Fruit fly (Drosophila melanogaster) whole organism, prepupa: ENCODE results near the gene Muc91C.

ENCODE experiments used
- CG10669 ChIP-seq: fragments of 200-800 bp; sonication (Bioruptor generic); optimal IDR thresholded peaks from 3 replicates; lab custom pipeline; 2018; ENCODE audit warnings: missing biosample characterization, mild to moderate bottlenecking, missing genetic modification characterization, moderate library complexity
- CG11294 ChIP-seq: fragments of 200-800 bp; sonication (Bioruptor generic); IDR thresholded peaks from 2 replicates; pipeline ENCODE4 v1.3.6; 2022; ENCODE audit warnings: missing biosample characterization, missing genetic modification characterization
- CG11762 ChIP-seq: fragments of 200-800 bp; sonication (Bioruptor generic); optimal IDR thresholded peaks from 3 replicates; lab custom pipeline; 2016; ENCODE audit warnings: missing biosample characterization, missing genetic modification characterization; ENCODE audit not compliant: insufficient read depth
- CG11902 ChIP-seq: fragments of 200-800 bp; sonication (Bioruptor generic); optimal IDR thresholded peaks from 3 replicates; lab custom pipeline; 2016; ENCODE audit warnings: missing biosample characterization, missing genetic modification characterization
- CG15336 ChIP-seq: fragments of 200-800 bp; sonication (Bioruptor generic); IDR thresholded peaks from 2 replicates; pipeline ENCODE4 v1.3.6; 2022; ENCODE audit warnings: missing biosample characterization, missing genetic modification characterization
- CG1621 ChIP-seq: fragments of 200-800 bp; sonication (Bioruptor generic); optimal IDR thresholded peaks from 3 replicates; lab custom pipeline; 2018; ENCODE audit warnings: missing biosample characterization, mild to moderate bottlenecking, missing genetic modification characterization
- CG16779 ChIP-seq: fragments of 200-800 bp; sonication (Bioruptor generic); optimal IDR thresholded peaks from 3 replicates; lab custom pipeline; 2017; ENCODE audit warnings: missing biosample characterization, mild to moderate bottlenecking, missing genetic modification characterization
- CG3032 ChIP-seq: fragments of 200-800 bp; optimal IDR thresholded peaks from 2 replicates; lab custom pipeline; 2019; ENCODE audit warnings: missing biosample characterization, mild to moderate bottlenecking, missing genetic modification characterization, moderate library complexity
- CG31627 ChIP-seq: fragments of 200-800 bp; sonication (Bioruptor generic); optimal IDR thresholded peaks from 3 replicates; lab custom pipeline; 2016; ENCODE audit warnings: missing biosample characterization, missing genetic modification characterization
- CG32006 ChIP-seq: fragments of 200-800 bp; sonication (Bioruptor generic); optimal IDR thresholded peaks from 3 replicates; lab custom pipeline; 2017; ENCODE audit warnings: missing biosample characterization, mild to moderate bottlenecking, missing genetic modification characterization
- CG34406 ChIP-seq: fragments of 200-800 bp; sonication (Bioruptor generic); optimal IDR thresholded peaks from 3 replicates; lab custom pipeline; 2016; ENCODE audit warnings: missing biosample characterization, missing genetic modification characterization
- CG3919 ChIP-seq: fragments of 200-800 bp; sonication (Bioruptor generic); optimal IDR thresholded peaks from 3 replicates; lab custom pipeline; 2016; ENCODE audit warnings: missing biosample characterization, missing genetic modification characterization
- CG4318 ChIP-seq: fragments of 200-800 bp; sonication (Bioruptor generic); optimal IDR thresholded peaks from 3 replicates; lab custom pipeline; 2017; ENCODE audit warnings: missing biosample characterization, mild to moderate bottlenecking, missing genetic modification characterization
- CG6163 ChIP-seq: fragments of 200-800 bp; sonication (Bioruptor generic); IDR thresholded peaks from 3 replicates; pipeline ENCODE4 v1.3.6; 2022; ENCODE audit warnings: missing biosample characterization, missing genetic modification characterization
- CG6276 ChIP-seq: fragments of 200-800 bp; sonication (Bioruptor generic); optimal IDR thresholded peaks from 2 replicates; lab custom pipeline; 2017; ENCODE audit warnings: missing biosample characterization, mild to moderate bottlenecking, missing genetic modification characterization
- CG6808 ChIP-seq: fragments of 200-800 bp; sonication (Bioruptor generic); optimal IDR thresholded peaks from 3 replicates; lab custom pipeline; 2017; ENCODE audit warnings: missing biosample characterization, missing genetic modification characterization, mild to moderate bottlenecking, moderate library complexity, missing genetic modification reagents
- CG6854 ChIP-seq: fragments of 200-800 bp; sonication (Bioruptor generic); optimal IDR thresholded peaks from 2 replicates; lab custom pipeline; 2017; ENCODE audit warnings: missing biosample characterization, mild to moderate bottlenecking, missing genetic modification characterization
- CG7368 ChIP-seq: fragments of 200-800 bp; sonication (Bioruptor generic); optimal IDR thresholded peaks from 3 replicates; lab custom pipeline; 2016; ENCODE audit warnings: missing biosample characterization, missing genetic modification characterization
- CG8319 ChIP-seq: fragments of 200-800 bp; sonication (Bioruptor generic); optimal IDR thresholded peaks from 3 replicates; lab custom pipeline; 2016; ENCODE audit warnings: missing biosample characterization, missing genetic modification characterization
- CG8632 ChIP-seq: fragments of 200-800 bp; sonication (Bioruptor generic); optimal IDR thresholded peaks from 3 replicates; lab custom pipeline; 2016; ENCODE audit warnings: missing biosample characterization, missing genetic modification characterization
- Eip75B ChIP-seq: fragments of 200-800 bp; sonication (Bioruptor generic); optimal IDR thresholded peaks from 3 replicates; lab custom pipeline; 2016; ENCODE audit warnings: missing biosample characterization, missing genetic modification characterization
- Eip93F ChIP-seq: fragments of 200-800 bp; sonication (Bioruptor generic); optimal IDR thresholded peaks from 2 replicates; lab custom pipeline; 2016; ENCODE audit warnings: missing biosample characterization, mild to moderate bottlenecking, missing genetic modification characterization
- Ets21C ChIP-seq: fragments of 200-800 bp; sonication (Bioruptor generic); optimal IDR thresholded peaks from 3 replicates; lab custom pipeline; 2016; ENCODE audit warnings: missing biosample characterization, missing genetic modification characterization
- Ets96B ChIP-seq: fragments of 200-800 bp; optimal IDR thresholded peaks from 2 replicates; lab custom pipeline; 2019; ENCODE audit warnings: missing biosample characterization, mild to moderate bottlenecking, missing genetic modification characterization, moderate library complexity
- Gug ChIP-seq: fragments of 200-800 bp; sonication (Bioruptor generic); IDR thresholded peaks from 2 replicates; pipeline ENCODE4 v1.3.6; 2022; ENCODE audit warnings: missing biosample characterization, missing genetic modification characterization
- Hr38 ChIP-seq: sonication (Bioruptor generic); optimal IDR thresholded peaks from 2 replicates; lab custom pipeline; 2016; ENCODE audit warnings: missing biosample characterization, missing genetic modification characterization
- Hr39 ChIP-seq: fragments of 200-800 bp; sonication (Bioruptor generic); optimal IDR thresholded peaks from 2 replicates; lab custom pipeline; 2016; ENCODE audit warnings: missing biosample characterization, missing genetic modification characterization
- Hr4 ChIP-seq: fragments of 200-800 bp; sonication (Bioruptor generic); optimal IDR thresholded peaks from 3 replicates; lab custom pipeline; 2016; ENCODE audit warnings: missing biosample characterization, missing genetic modification characterization
- Lpt ChIP-seq: fragments of 200-800 bp; sonication (Bioruptor generic); optimal IDR thresholded peaks from 3 replicates; lab custom pipeline; 2016; ENCODE audit warnings: missing biosample characterization, missing genetic modification characterization
- OdsH ChIP-seq: fragments of 200-800 bp; sonication (Bioruptor generic); optimal IDR thresholded peaks from 3 replicates; lab custom pipeline; 2016; ENCODE audit warnings: missing biosample characterization, missing genetic modification characterization
- Smox ChIP-seq: fragments of 200-800 bp; sonication (Bioruptor generic); optimal IDR thresholded peaks from 3 replicates; lab custom pipeline; 2016; ENCODE audit warnings: missing biosample characterization, missing genetic modification characterization
- Sox102F ChIP-seq: fragments of 200-800 bp; sonication (Bioruptor generic); optimal IDR thresholded peaks from 2 replicates; lab custom pipeline; 2016; ENCODE audit warnings: missing biosample characterization, mild to moderate bottlenecking, missing genetic modification characterization
- Sox14 ChIP-seq: fragments of 200-800 bp; sonication (Bioruptor generic); optimal IDR thresholded peaks from 3 replicates; lab custom pipeline; 2016; ENCODE audit warnings: missing biosample characterization, missing genetic modification characterization
- achi ChIP-seq: fragments of 200-800 bp; sonication (Bioruptor generic); optimal IDR thresholded peaks from 3 replicates; lab custom pipeline; 2016; ENCODE audit warnings: missing biosample characterization, missing genetic modification characterization
- acj6 ChIP-seq: fragments of 200-800 bp; sonication (Bioruptor generic); optimal IDR thresholded peaks from 3 replicates; lab custom pipeline; 2016; ENCODE audit warnings: missing biosample characterization, missing genetic modification characterization
- cyc ChIP-seq: fragments of 200-800 bp; sonication (Bioruptor generic); optimal IDR thresholded peaks from 3 replicates; lab custom pipeline; 2016; ENCODE audit warnings: missing biosample characterization, missing genetic modification characterization
- dac ChIP-seq: fragments of 200-800 bp; sonication (Bioruptor generic); optimal IDR thresholded peaks from 2 replicates; lab custom pipeline; 2017; ENCODE audit warnings: missing biosample characterization, mild to moderate bottlenecking, missing genetic modification characterization
- eg ChIP-seq: fragments of 200-800 bp; sonication (Bioruptor generic); IDR thresholded peaks from 3 replicates; pipeline ENCODE4 v1.3.6; 2022; ENCODE audit warnings: missing biosample characterization, missing genetic modification characterization
- esn ChIP-seq: fragments of 200-800 bp; sonication (Bioruptor generic); optimal IDR thresholded peaks from 2 replicates; lab custom pipeline; 2016; ENCODE audit warnings: missing biosample characterization, mild to moderate bottlenecking, missing genetic modification characterization, moderate library complexity
- fd59A ChIP-seq: fragments of 200-800 bp; sonication (Bioruptor generic); optimal IDR thresholded peaks from 2 replicates; lab custom pipeline; 2017; ENCODE audit warnings: missing biosample characterization, mild to moderate bottlenecking, missing genetic modification characterization, missing genetic modification reagents
- fkh ChIP-seq: fragments of 200-800 bp; sonication (Bioruptor generic); optimal IDR thresholded peaks from 3 replicates; lab custom pipeline; 2017; ENCODE audit warnings: missing biosample characterization, mild to moderate bottlenecking, missing genetic modification characterization, moderate library complexity
- lz ChIP-seq: fragments of 200-800 bp; sonication (Bioruptor generic); optimal IDR thresholded peaks from 3 replicates; lab custom pipeline; 2016; ENCODE audit warnings: missing biosample characterization, missing genetic modification characterization
- net ChIP-seq: fragments of 200-800 bp; sonication (Bioruptor generic); optimal IDR thresholded peaks from 3 replicates; lab custom pipeline; 2016; ENCODE audit warnings: missing biosample characterization, missing genetic modification characterization
- pdm3 ChIP-seq: fragments of 200-800 bp; sonication (Bioruptor generic); optimal IDR thresholded peaks from 3 replicates; lab custom pipeline; 2016; ENCODE audit warnings: missing biosample characterization, missing genetic modification characterization
- salr ChIP-seq, 2 experiments: fragments of 200-800 bp; sonication (Bioruptor generic); optimal IDR thresholded peaks; 3 replicates each; lab custom pipeline; 2016 to 2018; ENCODE audit warnings: missing biosample characterization in 2 of 2, missing genetic modification characterization in 2 of 2, mild to moderate bottlenecking in 1 of 2
- spab ChIP-seq: fragments of 200-800 bp; sonication (Bioruptor generic); optimal IDR thresholded peaks from 2 replicates; lab custom pipeline; 2017; ENCODE audit warnings: missing biosample characterization, mild to moderate bottlenecking, missing genetic modification characterization, missing genetic modification reagents
- ss ChIP-seq, 2 experiments: fragments of 200-800 bp; sonication (Bioruptor generic); optimal IDR thresholded peaks; 2 replicates in 1 of 2; 3 replicates in 1 of 2; lab custom pipeline; 2017 to 2018; ENCODE audit warnings: mild to moderate bottlenecking in 2 of 2, missing biosample characterization in 2 of 2, missing genetic modification characterization in 2 of 2, moderate library complexity in 1 of 2
- svp ChIP-seq: fragments of 200-800 bp; sonication (Bioruptor generic); peaks from one replicate; lab custom pipeline; 2016; ENCODE audit warnings: missing biosample characterization, missing genetic modification characterization
- vri ChIP-seq: fragments of 200-800 bp; sonication (Bioruptor generic); optimal IDR thresholded peaks from 3 replicates; lab custom pipeline; 2016; ENCODE audit warnings: missing biosample characterization, mild to moderate bottlenecking, missing genetic modification characterization

Gene Muc91C

dm6 chr3R:18670441-18671111 is 21.9 kb downstream of the Muc91C start (continued):
- TF ChIP-seq CG6276 (GFP tag; lab: Kevin White, UChicago) (no peak), CG10669 (GFP tag; lab: Kevin White, UChicago) (no peak), svp (GFP tag; lab: Kevin White, UChicago) (peak; percentile 90), Hr4 (GFP tag; lab: Kevin White, UChicago) (no peak), CG3032 (tag; lab: Kevin White, UChicago) (peak; percentile 32), CG6854 (GFP tag; lab: Kevin White, UChicago) (no peak)
- TF ChIP-seq, all 60 proteins: peak for 32

dm6 chr3R:18669812-18670211 is 22.7 kb downstream of the Muc91C start:
- TF ChIP-seq CG15336 (GFP tag; lab: Robert Waterston, UW) (peak; percentile 80), net (peak; percentile 60), pdm3 (no peak), CG11294 (GFP tag; lab: Robert Waterston, UW) (peak; percentile 64), spab (GFP tag; lab: Kevin White, UChicago) (no peak), Hr39 (GFP tag; lab: Kevin White, UChicago) (no peak), CG31627 (GFP tag; lab: Kevin White, UChicago) (peak; percentile 62), salr (GFP tag; optimal IDR thresholded peaks at IDR 0.05; lab: Kevin White, UChicago) (peak in 1 of 2 experiments; percentile 66), Gug (GFP tag; lab: Robert Waterston, UW) (peak; percentile 57), Sox14 (GFP tag; lab: Kevin White, UChicago) (peak; percentile 76), esn (GFP tag; lab: Kevin White, UChicago) (peak; percentile 58), fkh (GFP tag; lab: Kevin White, UChicago) (peak; percentile 2), ss (GFP tag; optimal IDR thresholded peaks at IDR 0.05; lab: Kevin White, UChicago) (peak; percentile 47 to 66), Eip75B (GFP tag; lab: Kevin White, UChicago) (peak; percentile 62), Ets21C (GFP tag; lab: Kevin White, UChicago) (no peak), Ets96B (tag; lab: Kevin White, UChicago) (peak; percentile 75), fd59A (peak; percentile 54), cyc (GFP tag; lab: Kevin White, UChicago) (peak; percentile 62), CG3919 (GFP tag; lab: Kevin White, UChicago) (peak; percentile 65), Sox102F (GFP tag; lab: Kevin White, UChicago) (no peak), CG8632 (GFP tag; lab: Kevin White, UChicago) (peak; percentile 37), CG6854 (GFP tag; lab: Kevin White, UChicago) (no peak), acj6 (GFP tag; lab: Kevin White, UChicago) (peak; percentile 72), CG34406 (GFP tag; lab: Kevin White, UChicago) (peak; percentile 49), CG6808 (GFP tag; lab: Kevin White, UChicago) (peak; percentile 75), CG32006 (GFP tag; lab: Kevin White, UChicago) (peak; percentile 82), OdsH (peak; percentile 74), CG11762 (GFP tag; lab: Kevin White, UChicago) (peak; percentile 57), achi (peak; percentile 69), eg (GFP tag; lab: Robert Waterston, UW) (peak; percentile 80), CG8319 (GFP tag; lab: Kevin White, UChicago) (peak; percentile 3), CG7368 (GFP tag; lab: Kevin White, UChicago) (peak; percentile 17), Eip93F (no peak), Hr38 (GFP tag; lab: Kevin White, UChicago) (no peak), Smox (GFP tag; lab: Kevin White, UChicago) (no peak), CG10669 (GFP tag; lab: Kevin White, UChicago) (peak; percentile 64), CG16779 (tag; lab: Kevin White, UChicago) (peak; percentile 50), Lpt (GFP tag; lab: Kevin White, UChicago) (no peak), CG6163 (GFP tag; lab: Robert Waterston, UW) (peak; percentile 79; the same call in 2 of the 3 replicates), CG4318 (no peak), CG11902 (GFP tag; lab: Kevin White, UChicago) (peak; percentile 26), CG1621 (peak; percentile 34), dac (GFP tag; lab: Kevin White, UChicago) (peak; percentile 45), vri (GFP tag; lab: Kevin White, UChicago) (peak; percentile 37), lz (peak; percentile 57)
